Worm (Caenorhabditis elegans) whole organism, mixed stage, embryonic: ENCODE results near the gene aars-1.

ENCODE experiments used
- mab-5 ChIP-seq: fragments of 150-350 bp; optimal IDR thresholded peaks from 2 replicates; lab custom pipeline; 2014; ENCODE audit warnings: missing biosample characterization, missing genetic modification characterization
- snpc-4 ChIP-seq: fragments of 150-350 bp; optimal IDR thresholded peaks from 2 replicates; lab custom pipeline; 2014; ENCODE audit warnings: missing biosample characterization, missing genetic modification characterization
- sptf-1 ChIP-seq: sonication (generic microtip); optimal IDR thresholded peaks from 2 replicates; lab custom pipeline; 2017; ENCODE audit warnings: mild to moderate bottlenecking, missing genetic modification characterization, moderate library complexity, missing compliant biosample characterization

ce11 chrII:11479076-11479475 is 14.8 kb upstream of the aars-1 start, which contains the start of gene W02B12.12:
- TF ChIP-seq mab-5 (tag; lab: Kevin White, UChicago), result no peak
- no peak for TF ChIP-seq snpc-4 (tag; lab: Kevin White, UChicago)
- TF ChIP-seq sptf-1, result no peak
